Worm (Caenorhabditis elegans) whole organism, L1 larva: Measurements from ENCODE around the gene C54E10.7.
A peak's percentile ranks its signal among the peaks of the same experiment; 100 is the strongest.

Source experiments
- C16A3.4 ChIP-seq: fragments of 150-350 bp; optimal IDR thresholded peaks from 2 replicates; lab custom pipeline; 2014; ENCODE audit warnings: missing biosample characterization, missing genetic modification characterization
- C34B4.2 ChIP-seq: sonication (generic microtip); optimal IDR thresholded peaks from 2 replicates; lab custom pipeline; 2017; ENCODE audit warnings: mild to moderate bottlenecking, missing genetic modification characterization, missing compliant biosample characterization
- alr-1 ChIP-seq: fragments of 200-800 bp; sonication (Bioruptor generic); optimal IDR thresholded peaks from 2 replicates; lab custom pipeline; 2018; ENCODE audit warnings: borderline replicate concordance, mild to moderate bottlenecking, missing genetic modification characterization, missing compliant biosample characterization
- blmp-1 ChIP-seq: fragments of 150-350 bp; optimal IDR thresholded peaks from 2 replicates; lab custom pipeline; 2014; ENCODE audit warnings: missing biosample characterization, missing genetic modification characterization
- ceh-63 ChIP-seq: fragments of 200-800 bp; sonication (Bioruptor generic); optimal IDR thresholded peaks from 2 replicates; lab custom pipeline; 2018; ENCODE audit warnings: mild to moderate bottlenecking, missing genetic modification characterization, missing compliant biosample characterization
- ceh-8 ChIP-seq: fragments of 200-800 bp; sonication (Bioruptor generic); optimal IDR thresholded peaks from 2 replicates; lab custom pipeline; 2018; ENCODE audit warnings: mild to moderate bottlenecking, missing genetic modification characterization, moderate library complexity, missing compliant biosample characterization
- ceh-88 ChIP-seq: fragments of 200-800 bp; sonication (Bioruptor generic); IDR thresholded peaks from 2 replicates; pipeline ENCODE4 v1.3.6; 2022; ENCODE audit warnings: missing genetic modification characterization, missing compliant biosample characterization
- ceh-90 ChIP-seq: sonication (generic microtip); optimal IDR thresholded peaks from 2 replicates; lab custom pipeline; 2016; ENCODE audit warnings: missing genetic modification characterization, missing compliant biosample characterization
- ces-1 ChIP-seq: fragments of 150-350 bp; optimal IDR thresholded peaks from 2 replicates; lab custom pipeline; 2014; ENCODE audit warnings: missing biosample characterization, missing genetic modification reagents, missing genetic modification characterization
- dsc-1 ChIP-seq: sonication (generic microtip); optimal IDR thresholded peaks from 2 replicates; lab custom pipeline; 2016; ENCODE audit warnings: mild to moderate bottlenecking, missing genetic modification characterization, missing compliant biosample characterization
- efl-1 ChIP-seq, 4 experiments: fragments of 150-350 bp; optimal IDR thresholded peaks in 3 of 4; peaks in 1 of 4; 1 replicate in 1 of 4; 2 replicates in 3 of 4; lab custom pipeline; 2014; ENCODE audit warnings: missing biosample characterization in 2 of 4, missing genetic modification characterization in 2 of 4, missing genetic modification reagents in 2 of 4
- efl-3 ChIP-seq: fragments of 200-800 bp; sonication (Bioruptor generic); optimal IDR thresholded peaks from 2 replicates; lab custom pipeline; 2018; ENCODE audit warnings: mild to moderate bottlenecking, missing genetic modification characterization, missing compliant biosample characterization
- fkh-10 ChIP-seq: sonication (generic microtip); optimal IDR thresholded peaks from 2 replicates; lab custom pipeline; 2017; ENCODE audit warnings: missing biosample characterization, missing genetic modification reagents, missing genetic modification characterization
- fkh-8 ChIP-seq: sonication (generic microtip); optimal IDR thresholded peaks from 2 replicates; lab custom pipeline; 2016; ENCODE audit warnings: mild to moderate bottlenecking, missing genetic modification characterization, missing compliant biosample characterization
- fos-1 ChIP-seq: fragments of 150-350 bp; optimal IDR thresholded peaks from 2 replicates; lab custom pipeline; 2014; ENCODE audit warnings: missing biosample characterization, missing genetic modification characterization
- hpl-2 ChIP-seq: fragments of 150-350 bp; optimal IDR thresholded peaks from 2 replicates; lab custom pipeline; 2014; ENCODE audit warnings: missing biosample characterization, missing genetic modification reagents, missing genetic modification characterization
- irx-1 ChIP-seq: sonication (generic microtip); optimal IDR thresholded peaks from 2 replicates; lab custom pipeline; 2016; ENCODE audit warnings: missing genetic modification characterization, missing compliant biosample characterization
- isw-1 ChIP-seq: fragments of 200-800 bp; sonication (Bioruptor generic); IDR thresholded peaks from 2 replicates; pipeline ENCODE4 v1.3.6; 2022; ENCODE audit warnings: missing genetic modification characterization, missing compliant biosample characterization
- jun-1 ChIP-seq: fragments of 150-350 bp; optimal IDR thresholded peaks from 2 replicates; lab custom pipeline; 2014; ENCODE audit warnings: missing biosample characterization, missing genetic modification reagents, missing genetic modification characterization
- lin-35 ChIP-seq, 2 experiments: fragments of 150-350 bp; optimal IDR thresholded peaks; 2 replicates each; lab custom pipeline; 2014; ENCODE audit warnings: missing biosample characterization in 2 of 2, missing genetic modification characterization in 2 of 2, missing genetic modification reagents in 2 of 2
- lin-39 ChIP-seq: fragments of 150-350 bp; optimal IDR thresholded peaks from 2 replicates; lab custom pipeline; 2014; ENCODE audit warnings: missing biosample characterization, missing genetic modification reagents, missing genetic modification characterization
- mab-9 ChIP-seq: fragments of 200-800 bp; sonication (Bioruptor generic); IDR thresholded peaks from 2 replicates; pipeline ENCODE4 v1.3.6; 2022; ENCODE audit warnings: missing genetic modification reagents, missing genetic modification characterization, missing compliant biosample characterization
- mdl-1 ChIP-seq, 2 experiments: fragments of 150-350 bp; optimal IDR thresholded peaks; 2 replicates each; lab custom pipeline; 2014 to 2017; ENCODE audit warnings: missing biosample characterization in 2 of 2, missing genetic modification characterization in 2 of 2, inconsistent platforms in 1 of 2
- mep-1 ChIP-seq: fragments of 150-350 bp; optimal IDR thresholded peaks from 2 replicates; lab custom pipeline; 2014; ENCODE audit warnings: missing biosample characterization, missing genetic modification characterization
- nhr-19 ChIP-seq: fragments of 200-800 bp; sonication (Bioruptor generic); conservative IDR thresholded peaks from 2 replicates; pipeline ENCODE4 v1.3.6; 2022; ENCODE audit warnings: missing genetic modification characterization, missing compliant biosample characterization
- nhr-28 ChIP-seq: fragments of 150-350 bp; optimal IDR thresholded peaks from 2 replicates; lab custom pipeline; 2014; ENCODE audit warnings: missing biosample characterization, missing genetic modification characterization
- nhr-47 ChIP-seq: sonication (generic microtip); optimal IDR thresholded peaks from 2 replicates; lab custom pipeline; 2016; ENCODE audit warnings: mild to moderate bottlenecking, missing genetic modification characterization, moderate library complexity, missing compliant biosample characterization
- nhr-71 ChIP-seq: sonication (generic microtip); optimal IDR thresholded peaks from 2 replicates; lab custom pipeline; 2016; ENCODE audit warnings: mild to moderate bottlenecking, missing genetic modification characterization, moderate library complexity, missing compliant biosample characterization
- nhr-77 ChIP-seq: fragments of 150-350 bp; optimal IDR thresholded peaks from 2 replicates; lab custom pipeline; 2014; ENCODE audit warnings: missing biosample characterization, missing genetic modification characterization
- nhr-85 ChIP-seq: sonication (generic microtip); peaks from one replicate; lab custom pipeline; 2016; ENCODE audit warnings: missing genetic modification characterization, inconsistent platforms, missing compliant biosample characterization
- nhr-90 ChIP-seq: sonication (generic microtip); optimal IDR thresholded peaks from 2 replicates; lab custom pipeline; 2016; ENCODE audit warnings: mild to moderate bottlenecking, missing genetic modification characterization, missing compliant biosample characterization; ENCODE audit not compliant: poor library complexity
- sptf-1 ChIP-seq: fragments of 150-350 bp; optimal IDR thresholded peaks from 2 replicates; lab custom pipeline; 2014; ENCODE audit warnings: missing biosample characterization, missing genetic modification characterization
- unc-130 ChIP-seq: fragments of 150-350 bp; optimal IDR thresholded peaks from 2 replicates; lab custom pipeline; 2017; ENCODE audit warnings: missing biosample characterization, missing genetic modification characterization, inconsistent platforms
- zag-1 ChIP-seq: fragments of 150-350 bp; optimal IDR thresholded peaks from 2 replicates; lab custom pipeline; 2014; ENCODE audit warnings: missing biosample characterization, missing genetic modification characterization
- zip-4 ChIP-seq: fragments of 200-800 bp; sonication (Bioruptor generic); optimal IDR thresholded peaks from 2 replicates; lab custom pipeline; 2018; ENCODE audit warnings: mild to moderate bottlenecking, missing genetic modification characterization, moderate library complexity, missing compliant biosample characterization
- ztf-4 ChIP-seq: fragments of 150-350 bp; optimal IDR thresholded peaks from 2 replicates; lab custom pipeline; 2014; ENCODE audit warnings: missing biosample characterization, missing genetic modification characterization

The C54E10.7 gene

ce11 chrV:18786694-18787093, 24.8 kb upstream of the C54E10.7 start, which contains the start of gene Y17D7B.3:
TSS of gene Y17D7B.3 (minus strand) at chrV:18786794.
- TF ChIP-seq nhr-47 = no peak
- TF ChIP-seq nhr-77 = no peak
- TF ChIP-seq lin-39 (tag; lab: Kevin White, UChicago) = no peak
- no peak for TF ChIP-seq mep-1
- TF ChIP-seq C34B4.2 = no peak
- TF ChIP-seq efl-3 (GFP tag; lab: Kevin White, UChicago) = no peak
- no peak for TF ChIP-seq jun-1 (tag; lab: Kevin White, UChicago)
- TF ChIP-seq ztf-4 (tag; lab: Kevin White, UChicago) = no peak
- TF ChIP-seq isw-1 (GFP tag; lab: Robert Waterston, UW) = no peak
- TF ChIP-seq nhr-71 (tag; lab: Kevin White, UChicago) = no peak
- TF ChIP-seq mdl-1 (tag; optimal IDR thresholded peaks at IDR 0.05; lab: Kevin White, UChicago) = no peak
- TF ChIP-seq nhr-90 = no peak
- TF ChIP-seq ces-1 (GFP tag; lab: Kevin White, UChicago) = no peak
- TF ChIP-seq ceh-8 (GFP tag; lab: Kevin White, UChicago) = no peak
- no peak for TF ChIP-seq nhr-85 (tag; lab: Kevin White, UChicago)
- no peak for TF ChIP-seq zag-1 (tag; lab: Kevin White, UChicago)
- no peak for TF ChIP-seq lin-35 (GFP tag; optimal IDR thresholded peaks at IDR 0.05; lab: Kevin White, UChicago)

- TF ChIP-seq alr-1 (tag; lab: Kevin White, UChicago) = no peak
- TF ChIP-seq zip-4 (GFP tag; lab: Kevin White, UChicago) = peak; percentile 36
- TF ChIP-seq, all 84 proteins: peak for 1
Observed at ce11 chrV:18787417-18787918, 24.0 kb upstream of the C54E10.7 start, which contains the start of gene Y17D7B.2. TSS of gene Y17D7B.2 (plus strand) at chrV:18787739.

ce11 chrV:18790658-18791057, 20.8 kb upstream of the C54E10.7 start, which contains the start of gene nhr-231:
TSS of gene nhr-231 (plus strand) at chrV:18790958.
- no peak for TF ChIP-seq nhr-19 (GFP tag; lab: Robert Waterston, UW)
- no peak for TF ChIP-seq C16A3.4 (tag; lab: Kevin White, UChicago)
- TF ChIP-seq unc-130 (tag; lab: Kevin White, UChicago) = no peak
- TF ChIP-seq ceh-88 (GFP tag; lab: Robert Waterston, UW) = no peak
- no peak for TF ChIP-seq mab-9 (GFP tag; lab: Robert Waterston, UW)
- no peak for TF ChIP-seq sptf-1 (tag; lab: Kevin White, UChicago)
- TF ChIP-seq ceh-63 (GFP tag; lab: Kevin White, UChicago) = no peak
- TF ChIP-seq ceh-90 (tag; lab: Kevin White, UChicago) = no peak
- TF ChIP-seq nhr-28 (tag; lab: Kevin White, UChicago) = no peak
- no peak for TF ChIP-seq efl-1 (optimal IDR thresholded peaks at IDR 0.05; lab: Kevin White, UChicago)
- no peak for TF ChIP-seq efl-1 (GFP tag; optimal IDR thresholded peaks at IDR 0.05 in 1 of 2; lab: Kevin White, UChicago)
- TF ChIP-seq fkh-10 (GFP tag; lab: Kevin White, UChicago) = no peak

- no peak for TF ChIP-seq hpl-2 (GFP tag; lab: Kevin White, UChicago)
- TF ChIP-seq fos-1 = no peak
- no peak for TF ChIP-seq ceh-8 (GFP tag; lab: Kevin White, UChicago)
- no peak for TF ChIP-seq isw-1 (GFP tag; lab: Robert Waterston, UW)
- TF ChIP-seq dsc-1 (tag; lab: Kevin White, UChicago) = no peak
- no peak for TF ChIP-seq fkh-8 (tag; lab: Kevin White, UChicago)
- no peak for TF ChIP-seq blmp-1 (tag; lab: Kevin White, UChicago)
- no peak for TF ChIP-seq irx-1
Observed at ce11 chrV:18800811-18801210, 10.6 kb upstream of the C54E10.7 start, which contains the start of gene nhr-170. TSS of gene nhr-170 (minus strand) at chrV:18800826.
